Worm (Caenorhabditis elegans) whole organism, young adult: ENCODE measurements around the gene cul-5.

ENCODE experiments used
- ceh-27 ChIP-seq: fragments of 200-800 bp; sonication (Bioruptor generic); optimal IDR thresholded peaks from 2 replicates; lab custom pipeline; 2018; ENCODE audit warnings: mild to moderate bottlenecking, missing genetic modification characterization, moderate library complexity, missing compliant biosample characterization
- ets-4 ChIP-seq: fragments of 200-800 bp; sonication (Bioruptor generic); optimal IDR thresholded peaks from 2 replicates; lab custom pipeline; 2018; ENCODE audit warnings: mild to moderate bottlenecking, missing genetic modification characterization, missing compliant biosample characterization
- lag-1 ChIP-seq: fragments of 200-800 bp; sonication (Bioruptor generic); IDR thresholded peaks from 2 replicates; pipeline ENCODE4 v1.3.6; 2022; ENCODE audit warnings: missing genetic modification reagents, missing genetic modification characterization, missing compliant biosample characterization
- sea-2 ChIP-seq: fragments of 200-800 bp; sonication (Bioruptor generic); IDR thresholded peaks from 2 replicates; pipeline ENCODE4 v1.3.6; 2022; ENCODE audit warnings: missing genetic modification characterization, missing compliant biosample characterization
- unc-62 ChIP-seq: fragments of 150-350 bp; optimal IDR thresholded peaks from 2 replicates; lab custom pipeline; 2014; ENCODE audit warnings: missing biosample characterization, missing genetic modification reagents, missing genetic modification characterization

ce11 chrV:10216724-10217123 lies 37.4 kb downstream of the cul-5 start, which contains the start of gene ZK856.14:
- TF ChIP-seq ets-4 (GFP tag; lab: Kevin White, UChicago): no peak
- no peak for TF ChIP-seq ceh-27 (GFP tag; lab: Kevin White, UChicago)
- no peak for TF ChIP-seq sea-2 (GFP tag; lab: Robert Waterston, UW)
- no peak for TF ChIP-seq unc-62
- no peak for TF ChIP-seq lag-1 (GFP tag; lab: Robert Waterston, UW)
